Fruit fly (Drosophila melanogaster): ENCODE measurements around the gene chico.

Gene chico

DNA sequence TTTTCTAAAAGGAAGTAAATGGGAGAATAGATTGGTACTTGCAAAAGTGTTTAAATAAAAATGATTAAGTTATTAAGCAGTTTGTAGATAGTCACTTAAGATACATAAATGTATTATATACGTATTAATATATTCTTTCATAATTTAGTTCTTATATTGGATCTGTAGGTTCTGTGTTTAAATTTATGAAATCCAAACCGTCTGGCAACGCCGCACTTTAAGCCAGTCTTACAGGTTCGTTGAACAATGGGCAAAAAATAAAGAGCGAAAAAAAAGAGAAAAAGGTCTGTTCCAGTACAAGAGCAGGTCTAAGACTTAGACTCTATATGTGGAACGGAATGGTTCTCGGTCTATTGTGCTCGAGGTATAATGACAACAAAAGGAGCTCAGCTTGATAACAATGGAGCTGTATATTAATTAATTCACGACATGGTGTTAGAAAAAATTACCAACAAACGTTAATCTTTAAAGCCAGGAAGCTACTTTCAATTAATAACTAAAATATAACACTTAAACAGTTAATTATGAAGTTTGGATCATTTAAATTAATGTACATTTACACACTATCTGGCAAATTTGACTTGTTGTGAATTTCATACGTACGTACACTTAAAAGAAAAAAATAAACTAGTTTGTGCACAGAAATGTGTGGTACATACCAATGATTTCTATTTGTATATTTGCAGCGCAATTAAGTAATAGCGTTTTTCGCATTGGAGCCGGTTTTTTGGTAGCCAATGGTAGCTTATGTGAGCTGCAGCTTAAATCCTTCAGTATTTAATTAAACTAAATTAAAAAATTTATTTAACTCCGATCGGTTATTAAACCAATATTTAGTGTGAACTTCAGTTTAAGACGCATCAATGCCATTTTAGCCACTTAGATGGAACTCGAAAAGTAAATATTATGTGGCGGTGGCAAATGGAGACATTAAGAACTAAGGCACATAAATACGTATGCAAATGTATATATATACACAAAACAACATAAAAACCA is 37.8 kb downstream of the chico start, which contains the start of gene CG5731 (continued):
- peak; percentile 7 for TF ChIP-seq B-H2 (GFP tag; optimal IDR thresholded peaks at IDR 0.05)
- no peak for TF ChIP-seq CG18599 (GFP tag; optimal IDR thresholded peaks at IDR 0.05)
- peak; percentile 41 for TF ChIP-seq stwl (tag; optimal IDR thresholded peaks at IDR 0.05)
- peak; percentile 9 for TF ChIP-seq CG4617 (GFP tag; optimal IDR thresholded peaks at IDR 0.05; ENCODE audit: borderline replicate concordance)
- TF ChIP-seq chm (GFP tag; IDR thresholded peaks at IDR 0.05), result no peak
- TF ChIP-seq CG2678 (tag; optimal IDR thresholded peaks at IDR 0.05), result no peak
- no peak for TF ChIP-seq sima (GFP tag; optimal IDR thresholded peaks at IDR 0.05)
- no peak for TF ChIP-seq Scr (GFP tag; IDR thresholded peaks at IDR 0.05; ENCODE audit: partially characterized antibody)
- TF ChIP-seq CG6683 (GFP tag; optimal IDR thresholded peaks at IDR 0.05), result no peak
- TF ChIP-seq cg (GFP tag; optimal IDR thresholded peaks at IDR 0.05), result no peak
- 0 out of 2 replicates have a peak, but pooled peaks have one; percentile 17 for TF ChIP-seq MBD-R2 (GFP tag; IDR thresholded peaks at IDR 0.05)
- no peak for TF ChIP-seq klu (GFP tag; IDR thresholded peaks at IDR 0.05)
- no peak for TF ChIP-seq NC2α (GFP tag; optimal IDR thresholded peaks at IDR 0.05)
- peak; percentile 2 for TF ChIP-seq CG8924 (tag; optimal IDR thresholded peaks at IDR 0.05)
- TF ChIP-seq lbe (GFP tag; optimal IDR thresholded peaks at IDR 0.05), result peak; percentile 36
- peak; percentile 85 for TF ChIP-seq sens (GFP tag)
- TF ChIP-seq CG12236 (GFP tag; optimal IDR thresholded peaks at IDR 0.05), result no peak
- no peak for TF ChIP-seq CG2199 (GFP tag; IDR thresholded peaks at IDR 0.05)
- peak; percentile 14 for TF ChIP-seq pros (GFP tag; optimal IDR thresholded peaks at IDR 0.05)
- no peak for TF ChIP-seq h (optimal IDR thresholded peaks at IDR 0.05)
- TF ChIP-seq CG15601 (tag; optimal IDR thresholded peaks at IDR 0.05), result peak; percentile 6
- no peak for TF ChIP-seq CG17829 (tag; optimal IDR thresholded peaks at IDR 0.05)
- TF ChIP-seq Med (GFP tag), result peak; percentile 68
- TF ChIP-seq CG30431 (GFP tag; optimal IDR thresholded peaks at IDR 0.05), result no peak
- no peak for TF ChIP-seq Taf1 (GFP tag; IDR thresholded peaks at IDR 0.05)
- no peak for TF ChIP-seq tin (GFP tag; optimal IDR thresholded peaks at IDR 0.05)
- TF ChIP-seq Max (GFP tag; optimal IDR thresholded peaks at IDR 0.05), result no peak
- TF ChIP-seq YL-1 (GFP tag; optimal IDR thresholded peaks at IDR 0.05), result no peak
- TF ChIP-seq Hr39 (optimal IDR thresholded peaks at IDR 0.05), result no peak
- no peak for TF ChIP-seq CG6791 (GFP tag; IDR thresholded peaks at IDR 0.05; ENCODE audit: partially characterized antibody)

DNA sequence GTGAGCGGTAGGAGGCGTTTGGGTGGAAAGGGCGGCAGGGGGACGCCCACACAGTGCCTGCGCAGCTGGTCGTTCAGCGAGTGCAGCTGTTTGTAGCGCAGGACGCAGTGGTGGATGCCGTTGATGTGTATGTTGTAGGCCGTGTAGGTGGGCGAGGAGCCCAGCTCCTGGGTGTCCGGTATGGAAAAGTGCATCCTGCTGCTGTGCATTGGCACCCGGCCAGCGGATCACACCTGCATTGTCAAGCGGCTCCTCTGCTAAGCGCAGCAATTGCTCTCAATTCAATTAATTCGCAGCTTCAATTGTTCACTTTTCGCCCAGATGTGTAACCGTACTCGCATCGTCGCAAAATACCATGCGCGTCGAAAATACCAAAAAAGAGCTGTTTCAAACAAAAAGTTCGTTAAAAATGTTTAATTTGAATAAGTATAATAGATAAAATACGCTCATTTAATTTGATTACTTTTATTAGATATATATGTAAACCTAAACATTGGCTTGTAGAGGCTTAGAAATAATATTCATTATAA is 40.2 kb downstream of the chico start, which contains the start of gene Snx17:
Gene Snx17 (minus strand): TSS at position 329 of the 530 bp plus-strand sequence.
- TF ChIP-seq CG31388 (GFP tag; optimal IDR thresholded peaks at IDR 0.05), result no peak
- TF ChIP-seq Stat92E (GFP tag; optimal IDR thresholded peaks at IDR 0.05), result no peak
- TF ChIP-seq PHDP (tag; optimal IDR thresholded peaks at IDR 0.05), result no peak
- TF ChIP-seq CG6813 (GFP tag; optimal IDR thresholded peaks at IDR 0.05), result no peak
- peak; percentile 69 for TF ChIP-seq CG4617 (GFP tag; optimal IDR thresholded peaks at IDR 0.05; ENCODE audit: borderline replicate concordance)
- TF ChIP-seq Mrtf (GFP tag; IDR thresholded peaks at IDR 0.05), result no peak
- peak; percentile 32; the same call in 1 of the 2 replicates for TF ChIP-seq E2f2 (GFP tag; IDR thresholded peaks at IDR 0.05)
- TF ChIP-seq CG7372 (GFP tag; IDR thresholded peaks at IDR 0.05), result no peak
- no peak for TF ChIP-seq CG6254 (GFP tag; optimal IDR thresholded peaks at IDR 0.05)
- no peak for TF ChIP-seq hkb (optimal IDR thresholded peaks at IDR 0.05)
- TF ChIP-seq hkb (GFP tag; IDR thresholded peaks at IDR 0.05), result no peak
- TF ChIP-seq jigr1 (GFP tag; IDR thresholded peaks at IDR 0.05), result no peak
- no peak for TF ChIP-seq aop (GFP tag; IDR thresholded peaks at IDR 0.05)
- TF ChIP-seq BEAF-32 (GFP tag; optimal IDR thresholded peaks at IDR 0.05), result peak; percentile 3
- no peak for TF ChIP-seq CG42726 (GFP tag; IDR thresholded peaks at IDR 0.05; ENCODE audit: partially characterized antibody)
- TF ChIP-seq crp (GFP tag; optimal IDR thresholded peaks at IDR 0.05), result peak in 1 of 2 experiments; percentile 31
- TF ChIP-seq ap (GFP tag; IDR thresholded peaks at IDR 0.05), result no peak
- peak; percentile 29; the same call in 1 of the 3 replicates for TF ChIP-seq Dbx (GFP tag; IDR thresholded peaks at IDR 0.05)
- peak; percentile 24; the same call in 1 of the 2 replicates for TF ChIP-seq bbx (GFP tag; IDR thresholded peaks at IDR 0.05; ENCODE audit: partially characterized antibody)
- peak; percentile 66 for TF ChIP-seq CG9797 (GFP tag; optimal IDR thresholded peaks at IDR 0.05)
